Fruit fly (Drosophila melanogaster): ENCODE measurements around the gene Cph.

- TF ChIP-seq Sp1 (GFP tag; optimal IDR thresholded peaks at IDR 0.05) (no peak), Rel (GFP tag; optimal IDR thresholded peaks at IDR 0.05) (no peak), Rel (tag; optimal IDR thresholded peaks at IDR 0.05) (no peak), Hr78 (GFP tag; optimal IDR thresholded peaks at IDR 0.05) (no peak), psq (GFP tag; optimal IDR thresholded peaks at IDR 0.05) (no peak), CG9705 (GFP tag; optimal IDR thresholded peaks at IDR 0.05) (no peak), Dif (GFP tag; optimal IDR thresholded peaks at IDR 0.05; ENCODE audit: partially characterized antibody) (peak; percentile 84), foxo (GFP tag; optimal IDR thresholded peaks at IDR 0.05) (no peak), br (GFP tag; optimal IDR thresholded peaks at IDR 0.05) (no peak)
These were observed 58.5 kb downstream of the Cph start for dm6 chrX:7196033-7196432.
